Worm (Caenorhabditis elegans): ENCODE results near the gene drp-1.

DNA sequence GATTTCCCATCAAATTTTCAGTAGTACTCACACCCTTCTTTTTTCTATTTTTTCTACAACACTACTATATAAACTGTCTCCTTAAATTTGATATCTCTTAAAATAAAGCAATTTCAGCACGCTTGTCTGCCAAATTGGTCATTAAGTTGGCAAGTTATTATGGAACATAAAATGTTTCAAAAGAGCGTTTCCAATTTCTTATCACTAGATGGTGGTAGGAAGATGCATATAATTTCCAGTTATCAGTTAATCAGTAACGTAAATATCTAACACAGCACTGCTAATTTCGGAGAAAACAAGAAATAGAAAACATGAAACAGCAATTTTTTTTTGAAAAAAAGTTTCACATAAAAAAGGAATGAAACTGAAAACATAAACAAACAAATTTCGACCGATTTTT, 7.3 kb upstream of the drp-1 start:
- no peak for TF ChIP-seq lsy-2 (tag; optimal IDR thresholded peaks at IDR 0.05)
- TF ChIP-seq nhr-12 (tag; optimal IDR thresholded peaks at IDR 0.05), result no peak
- no peak for TF ChIP-seq elt-3 (tag; optimal IDR thresholded peaks at IDR 0.05)

Data from whole organism, mixed stage, embryonic.